In genomic region chrX:5935072-5935738, dm6 we compare ENCODE assay signal across 5 fruit fly cellular contexts.
TF ChIP-seq lines count a peak whose summit lies in the region.

No protein-coding gene starts in this region.

- TF ChIP-seq CTCF in whole organism, embryonic (GFP tag; optimal IDR thresholded peaks at IDR 0.05; lab: Kevin White, UChicago), result no peak

TF ChIP-seq in whole organism, adult, 20 proteins besides CTCF, POLR2A, EP300 and RAD21:
- TF ChIP-seq ovo (GFP tag; optimal IDR thresholded peaks at IDR 0.05; lab: Kevin White, UChicago) (peak; percentile 57), pad (GFP tag; optimal IDR thresholded peaks at IDR 0.05; lab: Kevin White, UChicago) (peak; percentile 32), CG11617 (GFP tag; optimal IDR thresholded peaks at IDR 0.05; lab: Kevin White, UChicago) (peak; percentile 65), CG7045 (GFP tag; optimal IDR thresholded peaks at IDR 0.05; lab: Kevin White, UChicago) (peak; percentile 14), CG12768 (GFP tag; optimal IDR thresholded peaks at IDR 0.05; lab: Kevin White, UChicago) (peak; percentile 17), bab1 (GFP tag; optimal IDR thresholded peaks at IDR 0.05; lab: Kevin White, UChicago) (no peak), tj (GFP tag; optimal IDR thresholded peaks at IDR 0.05; lab: Kevin White, UChicago) (peak; percentile 82), cic (GFP tag; optimal IDR thresholded peaks at IDR 0.05; lab: Kevin White, UChicago) (peak; percentile 17), CG7101 (tag; optimal IDR thresholded peaks at IDR 0.05; lab: Kevin White, UChicago) (peak; percentile 33), kay (GFP tag; lab: Kevin White, UChicago; ENCODE audit: borderline replicate concordance) (no peak), Hr96 (GFP tag; optimal IDR thresholded peaks at IDR 0.05; lab: Kevin White, UChicago) (peak; percentile 14)

TF ChIP-seq in whole organism, embryonic, 481 proteins besides CTCF, POLR2A, EP300 and RAD21 (continues in another document):
- TF ChIP-seq NC2β (GFP tag; optimal IDR thresholded peaks at IDR 0.05; lab: Kevin White, UChicago), result no peak
- TF ChIP-seq CG16863 (GFP tag; optimal IDR thresholded peaks at IDR 0.05; lab: Kevin White, UChicago), result no peak
- TF ChIP-seq HmgZ (tag; optimal IDR thresholded peaks at IDR 0.05; lab: Kevin White, UChicago), result no peak
- no peak for TF ChIP-seq sob (GFP tag; IDR thresholded peaks at IDR 0.05; lab: Robert Waterston, UW)
- no peak for TF ChIP-seq nerfin-1 (tag; optimal IDR thresholded peaks at IDR 0.05; lab: Kevin White, UChicago)
- TF ChIP-seq Dfd (GFP tag; optimal IDR thresholded peaks at IDR 0.05; lab: Kevin White, UChicago), result peak in 1 of 2 experiments; percentile 10
- peak; percentile 76 for TF ChIP-seq Drgx (GFP tag; IDR thresholded peaks at IDR 0.05; lab: Robert Waterston, UW)
- TF ChIP-seq nom (GFP tag; optimal IDR thresholded peaks at IDR 0.05; lab: Kevin White, UChicago), result peak; percentile 93
- TF ChIP-seq sqz (GFP tag; optimal IDR thresholded peaks at IDR 0.05; lab: Kevin White, UChicago), result peak; percentile 19
- TF ChIP-seq CG4360 (GFP tag; IDR thresholded peaks at IDR 0.05; lab: Robert Waterston, UW), result no peak
- peak; percentile 68 for TF ChIP-seq cg (GFP tag; optimal IDR thresholded peaks at IDR 0.05; lab: Kevin White, UChicago)
- peak; percentile 83 for TF ChIP-seq CG31365 (tag; optimal IDR thresholded peaks at IDR 0.05; lab: Kevin White, UChicago)
- TF ChIP-seq Dek (tag; optimal IDR thresholded peaks at IDR 0.05; lab: Kevin White, UChicago), result no peak
- peak in 1 of 2 experiments; percentile 90 for TF ChIP-seq bsh (GFP tag; optimal IDR thresholded peaks at IDR 0.05; lab: Kevin White, UChicago)
- peak; percentile 1 for TF ChIP-seq CG11504 (tag; optimal IDR thresholded peaks at IDR 0.05; lab: Kevin White, UChicago)
- TF ChIP-seq z (GFP tag; IDR thresholded peaks at IDR 0.05; lab: Robert Waterston, UW), result no peak
- TF ChIP-seq CG2875 (GFP tag; optimal IDR thresholded peaks at IDR 0.05; lab: Kevin White, UChicago), result no peak
- TF ChIP-seq CG13894 (tag; optimal IDR thresholded peaks at IDR 0.05; lab: Kevin White, UChicago), result no peak
- TF ChIP-seq CG12942 (GFP tag; optimal IDR thresholded peaks at IDR 0.05; lab: Kevin White, UChicago), result no peak
- TF ChIP-seq CG11085 (GFP tag; IDR thresholded peaks at IDR 0.05; lab: Robert Waterston, UW), result no peak
- TF ChIP-seq Atf6 (GFP tag; IDR thresholded peaks at IDR 0.05; lab: Robert Waterston, UW), result no peak

TF ChIP-seq in whole organism, prepupa, 60 proteins besides CTCF, POLR2A, EP300 and RAD21 (continues in another document):
- peak; percentile 23 for TF ChIP-seq Hr4 (GFP tag; optimal IDR thresholded peaks at IDR 0.05; lab: Kevin White, UChicago)
- peak; percentile 84 for TF ChIP-seq CG32006 (GFP tag; optimal IDR thresholded peaks at IDR 0.05; lab: Kevin White, UChicago)
- TF ChIP-seq CG6854 (GFP tag; optimal IDR thresholded peaks at IDR 0.05; lab: Kevin White, UChicago), result peak; percentile 70
- peak; percentile 30 for TF ChIP-seq Blimp-1 (GFP tag; optimal IDR thresholded peaks at IDR 0.05; lab: Kevin White, UChicago)
- TF ChIP-seq CG8319 (GFP tag; optimal IDR thresholded peaks at IDR 0.05; lab: Kevin White, UChicago), result no peak
- peak; percentile 85 for TF ChIP-seq CG6163 (GFP tag; IDR thresholded peaks at IDR 0.05; lab: Robert Waterston, UW)
- TF ChIP-seq ss (GFP tag; optimal IDR thresholded peaks at IDR 0.05; lab: Kevin White, UChicago), result peak; percentile 89 to 96
- TF ChIP-seq CG1621 (tag; optimal IDR thresholded peaks at IDR 0.05; lab: Kevin White, UChicago), result peak; percentile 78
- TF ChIP-seq Met (GFP tag; optimal IDR thresholded peaks at IDR 0.05; lab: Kevin White, UChicago), result peak; percentile 28
- TF ChIP-seq CG34406 (GFP tag; optimal IDR thresholded peaks at IDR 0.05; lab: Kevin White, UChicago), result peak; percentile 53
- no peak for TF ChIP-seq Hr38 (GFP tag; optimal IDR thresholded peaks at IDR 0.05; lab: Kevin White, UChicago)
- peak; percentile 50 for TF ChIP-seq CG4318 (GFP tag; optimal IDR thresholded peaks at IDR 0.05; lab: Kevin White, UChicago)
- TF ChIP-seq spab (GFP tag; optimal IDR thresholded peaks at IDR 0.05; lab: Kevin White, UChicago), result peak; percentile 78
- peak; percentile 47 for TF ChIP-seq CG8632 (GFP tag; optimal IDR thresholded peaks at IDR 0.05; lab: Kevin White, UChicago)
- peak; percentile 20 for TF ChIP-seq acj6 (GFP tag; optimal IDR thresholded peaks at IDR 0.05; lab: Kevin White, UChicago)
- TF ChIP-seq vri (GFP tag; optimal IDR thresholded peaks at IDR 0.05; lab: Kevin White, UChicago), result no peak
- peak; percentile 42 for TF ChIP-seq CG3919 (GFP tag; optimal IDR thresholded peaks at IDR 0.05; lab: Kevin White, UChicago)
- no peak for TF ChIP-seq esn (GFP tag; optimal IDR thresholded peaks at IDR 0.05; lab: Kevin White, UChicago)
- TF ChIP-seq fd85E (GFP tag; optimal IDR thresholded peaks at IDR 0.05; lab: Kevin White, UChicago), result no peak
- no peak for TF ChIP-seq lz (GFP tag; optimal IDR thresholded peaks at IDR 0.05; lab: Kevin White, UChicago)
- TF ChIP-seq Ets96B (tag; optimal IDR thresholded peaks at IDR 0.05; lab: Kevin White, UChicago), result peak; percentile 82

TF ChIP-seq in whole organism, pupa, 21 proteins besides CTCF, POLR2A, EP300 and RAD21:
- peak; percentile 77 for TF ChIP-seq CG9948 (tag; optimal IDR thresholded peaks at IDR 0.05; lab: Kevin White, UChicago)
- peak; percentile 67 for TF ChIP-seq CG17806 (tag; optimal IDR thresholded peaks at IDR 0.05; lab: Kevin White, UChicago)
- no peak for TF ChIP-seq EcR (GFP tag; optimal IDR thresholded peaks at IDR 0.05; lab: Kevin White, UChicago)
- TF ChIP-seq fd96Ca (GFP tag; IDR thresholded peaks at IDR 0.05; lab: Robert Waterston, UW), result peak; percentile 88
- TF ChIP-seq CG34367 (tag; optimal IDR thresholded peaks at IDR 0.05; lab: Kevin White, UChicago), result peak; percentile 78
- peak; percentile 60 for TF ChIP-seq Snoo (tag; optimal IDR thresholded peaks at IDR 0.05; lab: Kevin White, UChicago)
- peak; percentile 75 for TF ChIP-seq Pif1A (GFP tag; optimal IDR thresholded peaks at IDR 0.05; lab: Kevin White, UChicago)
- peak; percentile 83 for TF ChIP-seq CG14655 (GFP tag; optimal IDR thresholded peaks at IDR 0.05; lab: Kevin White, UChicago)
- TF ChIP-seq CG15710 (tag; optimal IDR thresholded peaks at IDR 0.05; lab: Kevin White, UChicago), result peak; percentile 88
- TF ChIP-seq CG32121 (GFP tag; IDR thresholded peaks at IDR 0.05; lab: Robert Waterston, UW), result peak; percentile 80
- TF ChIP-seq CG13204 (GFP tag; optimal IDR thresholded peaks at IDR 0.05; lab: Kevin White, UChicago), result peak; percentile 82
- TF ChIP-seq CG10348 (GFP tag; IDR thresholded peaks at IDR 0.05; lab: Robert Waterston, UW), result no peak
- peak; percentile 75 for TF ChIP-seq rn (GFP tag; IDR thresholded peaks at IDR 0.05; lab: Robert Waterston, UW)
- TF ChIP-seq CG4496 (GFP tag; IDR thresholded peaks at IDR 0.05; lab: Robert Waterston, UW), result peak; percentile 84
- TF ChIP-seq CG12605 (GFP tag; IDR thresholded peaks at IDR 0.05; lab: Robert Waterston, UW), result peak; percentile 85
- peak; percentile 82 for TF ChIP-seq D1 (tag; optimal IDR thresholded peaks at IDR 0.05; lab: Kevin White, UChicago)
- TF ChIP-seq Pif1B (GFP tag; optimal IDR thresholded peaks at IDR 0.05; lab: Kevin White, UChicago), result peak; percentile 76
- TF ChIP-seq CG8301 (tag; optimal IDR thresholded peaks at IDR 0.05; lab: Kevin White, UChicago), result peak; percentile 71
- peak; percentile 83 for TF ChIP-seq CG8159 (tag; optimal IDR thresholded peaks at IDR 0.05; lab: Kevin White, UChicago)
- peak; percentile 77 for TF ChIP-seq Ets98B (GFP tag; IDR thresholded peaks at IDR 0.05; lab: Robert Waterston, UW)
- TF ChIP-seq gl (tag; optimal IDR thresholded peaks at IDR 0.05; lab: Kevin White, UChicago), result peak; percentile 87
TF ChIP-seq in whole organism, pupa: peak in this region for 19.

TF ChIP-seq in whole organism, wandering third instar larva, 38 proteins besides CTCF, POLR2A, EP300 and RAD21:
- TF ChIP-seq Sp1 (GFP tag; optimal IDR thresholded peaks at IDR 0.05; lab: Kevin White, UChicago) (peak; percentile 63), tai (GFP tag; optimal IDR thresholded peaks at IDR 0.05; lab: Kevin White, UChicago) (no peak), GATAd (GFP tag; optimal IDR thresholded peaks at IDR 0.05; lab: Kevin White, UChicago) (no peak), Dfd (GFP tag; optimal IDR thresholded peaks at IDR 0.05; lab: Kevin White, UChicago) (peak; percentile 59), br (GFP tag; optimal IDR thresholded peaks at IDR 0.05; lab: Kevin White, UChicago) (no peak), Jra (GFP tag; optimal IDR thresholded peaks at IDR 0.05; lab: Kevin White, UChicago) (no peak), Hr83 (GFP tag; optimal IDR thresholded peaks at IDR 0.05; lab: Kevin White, UChicago; ENCODE audit: poor library complexity, severe bottlenecking) (no peak), woc (GFP tag; optimal IDR thresholded peaks at IDR 0.05; lab: Kevin White, UChicago) (no peak), dmrt93B (GFP tag; optimal IDR thresholded peaks at IDR 0.05; lab: Kevin White, UChicago) (no peak), pan (optimal IDR thresholded peaks at IDR 0.05; lab: Kevin White, UChicago) (no peak), sage (GFP tag; optimal IDR thresholded peaks at IDR 0.05; lab: Kevin White, UChicago) (no peak), sv (GFP tag; optimal IDR thresholded peaks at IDR 0.05; lab: Kevin White, UChicago) (no peak), Abd-B (GFP tag; optimal IDR thresholded peaks at IDR 0.05; lab: Kevin White, UChicago) (no peak), fru (GFP tag; optimal IDR thresholded peaks at IDR 0.05; lab: Kevin White, UChicago) (no peak), Mio (GFP tag; optimal IDR thresholded peaks at IDR 0.05; lab: Kevin White, UChicago) (no peak)
